Fruit fly (Drosophila melanogaster): ENCODE measurements around the gene CG32344.

DNA sequence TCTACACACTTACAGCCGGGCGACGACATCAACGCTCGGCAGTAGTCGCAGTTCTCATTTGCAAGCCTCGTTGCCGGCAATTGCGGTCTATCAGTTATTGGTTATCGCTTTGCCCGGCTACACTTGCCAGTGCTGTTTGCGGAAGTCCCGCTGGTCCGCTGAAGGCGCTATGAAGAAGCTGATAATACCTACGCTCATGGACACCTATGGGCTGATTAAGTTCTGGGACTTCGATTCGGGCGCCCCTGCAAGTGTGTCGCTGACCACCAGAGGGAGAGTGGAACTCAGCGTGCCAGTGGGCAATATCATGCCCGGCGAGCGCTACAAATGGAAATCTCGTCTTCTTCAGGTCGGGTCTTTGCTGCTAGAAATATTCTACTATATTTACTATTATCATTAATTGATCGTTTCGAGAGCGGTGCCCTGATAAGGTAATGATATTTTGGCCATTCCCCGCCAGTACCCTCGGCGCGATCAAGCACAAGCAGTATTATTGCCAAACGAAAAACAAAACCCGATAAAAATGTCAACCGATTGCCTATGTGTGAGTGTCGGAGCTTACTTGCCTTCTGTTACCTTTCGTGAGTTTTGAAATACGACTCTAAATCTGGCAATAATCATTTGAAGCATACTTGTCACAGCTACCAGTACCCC, 24.4 kb downstream of the CG32344 start:
- no peak for TF ChIP-seq ovo (GFP tag; optimal IDR thresholded peaks at IDR 0.05)
- no peak for TF ChIP-seq Clk (GFP tag; optimal IDR thresholded peaks at IDR 0.05)
- no peak for TF ChIP-seq CG7045 (GFP tag; optimal IDR thresholded peaks at IDR 0.05)
- TF ChIP-seq CG12768 (GFP tag; optimal IDR thresholded peaks at IDR 0.05) = no peak
- peak; percentile 38 for TF ChIP-seq cic (GFP tag; optimal IDR thresholded peaks at IDR 0.05)
- no peak for TF ChIP-seq Hr96 (GFP tag; optimal IDR thresholded peaks at IDR 0.05)
- no peak for TF ChIP-seq CG7101 (tag; optimal IDR thresholded peaks at IDR 0.05)
- TF ChIP-seq kay (GFP tag; ENCODE audit: borderline replicate concordance) = no peak
- no peak for TF ChIP-seq bab1 (GFP tag; optimal IDR thresholded peaks at IDR 0.05)
